Fruit fly (Drosophila melanogaster) whole organism, embryonic: ENCODE data around the gene CG34180.

Experiments used
- Abd-B ChIP-seq: fragments of 200-800 bp; sonication (Bioruptor generic); optimal IDR thresholded peaks from 2 replicates; lab custom pipeline; 2018; ENCODE audit warnings: missing biosample characterization, mild to moderate bottlenecking, missing genetic modification characterization, moderate library complexity
- Bteb2 ChIP-seq: fragments of 200-800 bp; sonication (Bioruptor generic); optimal IDR thresholded peaks from 2 replicates; lab custom pipeline; 2016; ENCODE audit warnings: missing biosample characterization, missing genetic modification characterization
- CG10321 ChIP-seq: fragments of 200-800 bp; sonication (Bioruptor generic); IDR thresholded peaks from 2 replicates; pipeline ENCODE4 v1.3.6; 2022; ENCODE audit warnings: missing biosample characterization, missing genetic modification characterization
- CG11093 ChIP-seq: fragments of 200-800 bp; sonication (Bioruptor generic); IDR thresholded peaks from 3 replicates; pipeline ENCODE4 v1.3.6; 2022; ENCODE audit warnings: missing biosample characterization, missing genetic modification characterization
- CG12155 ChIP-seq: fragments of 200-800 bp; sonication (Bioruptor generic); optimal IDR thresholded peaks from 3 replicates; lab custom pipeline; 2016; ENCODE audit warnings: missing biosample characterization, missing genetic modification characterization
- CG15073 ChIP-seq: fragments of 200-800 bp; sonication (Bioruptor generic); optimal IDR thresholded peaks from 2 replicates; lab custom pipeline; 2016; ENCODE audit warnings: missing biosample characterization, missing genetic modification characterization
- CG15269 ChIP-seq: fragments of 200-800 bp; sonication (Bioruptor generic); optimal IDR thresholded peaks from 2 replicates; lab custom pipeline; 2018; ENCODE audit warnings: missing biosample characterization, mild to moderate bottlenecking, missing genetic modification characterization, moderate library complexity
- CG17802 ChIP-seq: fragments of 200-800 bp; sonication (Bioruptor generic); optimal IDR thresholded peaks from 2 replicates; lab custom pipeline; 2018; ENCODE audit warnings: missing biosample characterization, mild to moderate bottlenecking, missing genetic modification characterization, moderate library complexity
- CG2129 ChIP-seq: fragments of 200-800 bp; sonication (Bioruptor generic); IDR thresholded peaks from 2 replicates; pipeline ENCODE4 v1.3.6; 2022; ENCODE audit warnings: missing biosample characterization, missing genetic modification characterization; ENCODE audit not compliant: partially characterized antibody
- CG2712 ChIP-seq: fragments of 200-800 bp; optimal IDR thresholded peaks from 3 replicates; lab custom pipeline; 2019; ENCODE audit warnings: missing biosample characterization, mild to moderate bottlenecking, missing genetic modification characterization, moderate library complexity
- CG32772 ChIP-seq: fragments of 200-800 bp; sonication (Bioruptor generic); IDR thresholded peaks from 2 replicates; pipeline ENCODE4 v1.3.6; 2022; ENCODE audit warnings: missing biosample characterization, missing genetic modification characterization
- CG34376 ChIP-seq: fragments of 200-800 bp; sonication (Bioruptor generic); optimal IDR thresholded peaks from 2 replicates; lab custom pipeline; 2018; ENCODE audit warnings: missing biosample characterization, mild to moderate bottlenecking, missing genetic modification characterization
- CG4282 ChIP-seq: fragments of 200-800 bp; sonication (Bioruptor generic); optimal IDR thresholded peaks from 2 replicates; lab custom pipeline; 2016; ENCODE audit warnings: missing biosample characterization, missing genetic modification characterization
- CG43689 ChIP-seq: fragments of 200-800 bp; sonication (Bioruptor generic); IDR thresholded peaks from 2 replicates; pipeline ENCODE4 v1.3.6; 2022; ENCODE audit warnings: missing biosample characterization, missing genetic modification characterization
- CG4404 ChIP-seq: fragments of 200-800 bp; sonication (Bioruptor generic); IDR thresholded peaks from 2 replicates; pipeline ENCODE4 v1.3.6; 2022; ENCODE audit warnings: missing biosample characterization, missing genetic modification characterization
- CG6854 ChIP-seq: fragments of 200-800 bp; sonication (Bioruptor generic); optimal IDR thresholded peaks from 3 replicates; lab custom pipeline; 2017; ENCODE audit warnings: missing biosample characterization, mild to moderate bottlenecking, missing genetic modification characterization
- CG7987 ChIP-seq: fragments of 200-800 bp; sonication (Bioruptor generic); optimal IDR thresholded peaks from 2 replicates; lab custom pipeline; 2018; ENCODE audit warnings: missing biosample characterization, mild to moderate bottlenecking, missing genetic modification characterization, moderate library complexity
- CG8944 ChIP-seq: fragments of 200-800 bp; sonication (Bioruptor generic); optimal IDR thresholded peaks from 3 replicates; lab custom pipeline; 2016; ENCODE audit warnings: missing biosample characterization, missing genetic modification characterization
- Elba2 ChIP-seq: fragments of 200-800 bp; sonication (Bioruptor generic); optimal IDR thresholded peaks from 3 replicates; lab custom pipeline; 2016; ENCODE audit warnings: missing biosample characterization, missing genetic modification characterization
- Fer1 ChIP-seq: fragments of 200-800 bp; sonication (Bioruptor generic); optimal IDR thresholded peaks from 2 replicates; lab custom pipeline; 2017; ENCODE audit warnings: missing biosample characterization, mild to moderate bottlenecking, missing genetic modification characterization
- GATAe ChIP-seq: fragments of 200-800 bp; sonication (Bioruptor generic); conservative IDR thresholded peaks from 2 replicates; pipeline ENCODE4 v1.3.6; 2022; ENCODE audit warnings: missing biosample characterization, missing genetic modification characterization
- HHEX ChIP-seq: fragments of 200-800 bp; sonication (Bioruptor generic); optimal IDR thresholded peaks from 3 replicates; lab custom pipeline; 2017; ENCODE audit warnings: missing biosample characterization, mild to moderate bottlenecking, missing genetic modification characterization, missing genetic modification reagents
- Hmr ChIP-seq: fragments of 200-800 bp; sonication (Bioruptor generic); optimal IDR thresholded peaks from 3 replicates; lab custom pipeline; 2017; ENCODE audit warnings: mild to moderate bottlenecking, missing biosample characterization, missing genetic modification reagents, missing genetic modification characterization
- MESR4 ChIP-seq: fragments of 200-800 bp; sonication (Bioruptor generic); optimal IDR thresholded peaks from 2 replicates; lab custom pipeline; 2018; ENCODE audit warnings: missing biosample characterization, mild to moderate bottlenecking, missing genetic modification characterization, moderate library complexity
- Mad ChIP-seq: fragments of 200-800 bp; sonication (Bioruptor generic); optimal IDR thresholded peaks from 2 replicates; lab custom pipeline; 2016; ENCODE audit warnings: missing biosample characterization, missing genetic modification characterization
- Meics ChIP-seq: fragments of 200-800 bp; sonication (Bioruptor generic); optimal IDR thresholded peaks from 2 replicates; lab custom pipeline; 2017; ENCODE audit warnings: missing biosample characterization, mild to moderate bottlenecking, missing genetic modification characterization
- NC2α ChIP-seq: fragments of 200-800 bp; sonication (Bioruptor generic); optimal IDR thresholded peaks from 2 replicates; lab custom pipeline; 2016; ENCODE audit warnings: missing biosample characterization, missing genetic modification characterization
- Neu2 ChIP-seq: fragments of 200-800 bp; sonication (Bioruptor generic); optimal IDR thresholded peaks from 3 replicates; lab custom pipeline; 2016; ENCODE audit warnings: missing biosample characterization, missing genetic modification characterization, borderline replicate concordance
- Tbp ChIP-seq: fragments of >200 bp; optimal IDR thresholded peaks from 2 replicates; lab custom pipeline; 2018; ENCODE audit warnings: missing biosample characterization, missing genetic modification characterization
- ab ChIP-seq: fragments of 200-800 bp; sonication (Bioruptor generic); optimal IDR thresholded peaks from 2 replicates; lab custom pipeline; 2016; ENCODE audit warnings: missing biosample characterization, missing genetic modification characterization
- al ChIP-seq: fragments of 200-800 bp; sonication (Bioruptor generic); IDR thresholded peaks from 2 replicates; pipeline ENCODE4 v1.3.6; 2022; ENCODE audit warnings: missing biosample characterization, missing genetic modification characterization
- az2 ChIP-seq: fragments of 200-800 bp; sonication (Bioruptor generic); optimal IDR thresholded peaks from 3 replicates; lab custom pipeline; 2016; ENCODE audit warnings: missing biosample characterization, missing genetic modification characterization
- bbx ChIP-seq: fragments of 200-800 bp; sonication (Bioruptor generic); IDR thresholded peaks from 2 replicates; pipeline ENCODE4 v1.3.6; 2022; ENCODE audit warnings: missing biosample characterization, missing genetic modification characterization; ENCODE audit not compliant: partially characterized antibody
- cato ChIP-seq: fragments of 200-800 bp; sonication (Bioruptor generic); optimal IDR thresholded peaks from 2 replicates; lab custom pipeline; 2016; ENCODE audit warnings: missing biosample characterization, missing genetic modification characterization, borderline replicate concordance
- cg ChIP-seq: fragments of 200-800 bp; sonication (Bioruptor generic); optimal IDR thresholded peaks from 3 replicates; lab custom pipeline; 2019; ENCODE audit warnings: missing biosample characterization, mild to moderate bottlenecking, missing genetic modification characterization, moderate library complexity
- dysf ChIP-seq: fragments of 200-800 bp; sonication (Bioruptor generic); IDR thresholded peaks from 3 replicates; pipeline ENCODE4 v1.3.6; 2022; ENCODE audit warnings: missing biosample characterization, missing genetic modification characterization
- fd3F ChIP-seq: fragments of 200-800 bp; sonication (Bioruptor generic); optimal IDR thresholded peaks from 2 replicates; lab custom pipeline; 2018; ENCODE audit warnings: missing biosample characterization, mild to moderate bottlenecking, missing genetic modification characterization, moderate library complexity
- gsb ChIP-seq: fragments of 200-800 bp; sonication (Bioruptor generic); IDR thresholded peaks from 2 replicates; pipeline ENCODE4 v1.3.6; 2022; ENCODE audit warnings: missing biosample characterization, missing genetic modification characterization
- hth ChIP-seq: fragments of >200 bp; optimal IDR thresholded peaks from 2 replicates; lab custom pipeline; 2017; ENCODE audit warnings: inconsistent platforms
- lab ChIP-seq: fragments of 200-800 bp; sonication (Bioruptor generic); optimal IDR thresholded peaks from 3 replicates; lab custom pipeline; 2017; ENCODE audit warnings: missing biosample characterization, missing genetic modification characterization, mild to moderate bottlenecking, moderate library complexity, missing genetic modification reagents
- mirr ChIP-seq: fragments of 200-800 bp; sonication (Bioruptor generic); optimal IDR thresholded peaks from 3 replicates; lab custom pipeline; 2018; ENCODE audit warnings: missing biosample characterization, mild to moderate bottlenecking, missing genetic modification characterization
- nau ChIP-seq: fragments of 200-800 bp; sonication (Bioruptor generic); optimal IDR thresholded peaks from 3 replicates; lab custom pipeline; 2017; ENCODE audit warnings: missing biosample characterization, mild to moderate bottlenecking, missing genetic modification characterization, missing genetic modification reagents
- nmo ChIP-seq: fragments of 200-800 bp; sonication (Bioruptor generic); optimal IDR thresholded peaks from 2 replicates; lab custom pipeline; 2018; ENCODE audit warnings: missing biosample characterization, mild to moderate bottlenecking, missing genetic modification characterization, moderate library complexity
- ranshi ChIP-seq: fragments of 200-800 bp; sonication (Bioruptor generic); IDR thresholded peaks from 2 replicates; pipeline ENCODE4 v1.3.6; 2022; ENCODE audit warnings: missing biosample characterization, missing genetic modification characterization
- ro ChIP-seq: fragments of 200-800 bp; sonication (Bioruptor generic); IDR thresholded peaks from 2 replicates; pipeline ENCODE4 v1.3.6; 2022; ENCODE audit warnings: missing biosample characterization, missing genetic modification characterization
- slou ChIP-seq: fragments of 200-800 bp; sonication (Bioruptor generic); optimal IDR thresholded peaks from 3 replicates; lab custom pipeline; 2016; ENCODE audit warnings: missing biosample characterization, missing genetic modification characterization
- sr ChIP-seq: fragments of 200-800 bp; sonication (Bioruptor generic); IDR thresholded peaks from 3 replicates; pipeline ENCODE4 v1.3.6; 2022; ENCODE audit warnings: missing biosample characterization, missing genetic modification characterization
- tll ChIP-seq, 2 experiments: fragments of 200-800 bp in 1 of 2; fragments of >200 bp in 1 of 2; sonication (Bioruptor generic) in 1 of 2; optimal IDR thresholded peaks; 2 replicates each; lab custom pipeline; 2017 to 2019; ENCODE audit warnings: missing biosample characterization in 2 of 2, missing genetic modification characterization in 2 of 2, mild to moderate bottlenecking in 1 of 2, moderate library complexity in 1 of 2
- unpg ChIP-seq: fragments of 200-800 bp; sonication (Bioruptor generic); optimal IDR thresholded peaks from 3 replicates; lab custom pipeline; 2018; ENCODE audit warnings: missing biosample characterization, mild to moderate bottlenecking, missing genetic modification characterization, moderate library complexity
- vnd ChIP-seq: fragments of 200-800 bp; sonication (Bioruptor generic); IDR thresholded peaks from 3 replicates; pipeline ENCODE4 v1.3.6; 2022; ENCODE audit warnings: missing biosample characterization, missing genetic modification characterization; ENCODE audit not compliant: partially characterized antibody
- zf30C ChIP-seq: fragments of 200-800 bp; sonication (Bioruptor generic); optimal IDR thresholded peaks from 3 replicates; lab custom pipeline; 2018; ENCODE audit warnings: missing biosample characterization, mild to moderate bottlenecking, missing genetic modification characterization

Gene CG34180

dm6 chr2L:6037830-6038229 is 22.5 kb upstream of the CG34180 start, which contains the start of the genes CG9117 and CG31643 (continued):
- no peak for TF ChIP-seq sr (GFP tag; lab: Robert Waterston, UW)
- no peak for TF ChIP-seq Hmr (GFP tag; lab: Kevin White, UChicago)
- no peak for TF ChIP-seq slou (GFP tag; lab: Kevin White, UChicago)
- TF ChIP-seq ranshi, result no peak
- TF ChIP-seq CG15073, result no peak
- TF ChIP-seq al (GFP tag; lab: Robert Waterston, UW), result 0 out of 2 replicates have a peak, but pooled peaks have one; percentile 4
- TF ChIP-seq dysf (GFP tag; lab: Robert Waterston, UW), result 0 out of 3 replicates have a peak, but pooled peaks have one; percentile 6
- no peak for TF ChIP-seq cg (GFP tag; lab: Kevin White, UChicago)
- TF ChIP-seq CG10321 (GFP tag; lab: Robert Waterston, UW), result no peak
- TF ChIP-seq CG8944 (GFP tag; lab: Kevin White, UChicago), result peak; percentile 54
- no peak for TF ChIP-seq ro
- TF ChIP-seq lab (GFP tag; lab: Kevin White, UChicago), result no peak
- peak in 1 of 2 experiments; percentile 76 for TF ChIP-seq tll (GFP tag; optimal IDR thresholded peaks at IDR 0.05; lab: Kevin White, UChicago)
- TF ChIP-seq CG4404 (GFP tag; lab: Robert Waterston, UW), result no peak
- TF ChIP-seq az2 (GFP tag; lab: Kevin White, UChicago), result peak; percentile 57
- no peak for TF ChIP-seq CG4282 (GFP tag; lab: Kevin White, UChicago)
- TF ChIP-seq vnd, result no peak
- TF ChIP-seq CG7987 (GFP tag; lab: Kevin White, UChicago), result no peak
- TF ChIP-seq Neu2 (GFP tag; lab: Kevin White, UChicago), result no peak
- TF ChIP-seq GATAe (GFP tag; lab: Robert Waterston, UW), result no peak
- TF ChIP-seq NC2α (GFP tag; lab: Kevin White, UChicago), result no peak
- no peak for TF ChIP-seq CG15269 (tag; lab: Kevin White, UChicago)
- TF ChIP-seq MESR4 (GFP tag; lab: Kevin White, UChicago), result no peak
- no peak for TF ChIP-seq HHEX (GFP tag; lab: Kevin White, UChicago)
- peak; percentile 18 for TF ChIP-seq cato (GFP tag; lab: Kevin White, UChicago)
- no peak for TF ChIP-seq Meics
- TF ChIP-seq Bteb2 (GFP tag; lab: Kevin White, UChicago), result peak; percentile 73
- TF ChIP-seq ab (GFP tag; lab: Kevin White, UChicago), result no peak
- no peak for TF ChIP-seq CG2129
- TF ChIP-seq Mad (GFP tag; lab: Kevin White, UChicago), result peak; percentile 27
- TF ChIP-seq mirr, result peak; percentile 48
- TF ChIP-seq nmo (GFP tag; lab: Kevin White, UChicago), result peak; percentile 69
- peak; percentile 59 for TF ChIP-seq CG34376 (GFP tag; lab: Kevin White, UChicago)
- TF ChIP-seq zf30C (GFP tag; lab: Kevin White, UChicago), result no peak
- TF ChIP-seq fd3F (GFP tag; lab: Kevin White, UChicago), result peak; percentile 34
- no peak for TF ChIP-seq nau (GFP tag; lab: Kevin White, UChicago)
- TF ChIP-seq bbx (GFP tag; lab: Robert Waterston, UW), result no peak
- TF ChIP-seq Fer1 (GFP tag; lab: Kevin White, UChicago), result peak; percentile 67
- TF ChIP-seq unpg (GFP tag; lab: Kevin White, UChicago), result no peak
- TF ChIP-seq CG6854 (GFP tag; lab: Kevin White, UChicago), result no peak
- peak; percentile 10 for TF ChIP-seq Elba2 (GFP tag; lab: Kevin White, UChicago)
- no peak for TF ChIP-seq Tbp (GFP tag; lab: Kevin White, UChicago)
- TF ChIP-seq gsb (GFP tag; lab: Robert Waterston, UW), result no peak
- peak; percentile 57 for TF ChIP-seq CG2712
- peak; percentile 71 for TF ChIP-seq CG12155 (GFP tag; lab: Kevin White, UChicago)
- no peak for TF ChIP-seq CG32772 (GFP tag; lab: Robert Waterston, UW)
- no peak for TF ChIP-seq hth
- TF ChIP-seq CG17802, result no peak
- TF ChIP-seq Abd-B (GFP tag; lab: Kevin White, UChicago), result no peak
- no peak for TF ChIP-seq CG43689 (GFP tag; lab: Robert Waterston, UW)
- TF ChIP-seq CG11093 (GFP tag; lab: Robert Waterston, UW), result no peak
